Fruit fly (Drosophila melanogaster): ENCODE measurements around the gene Wnt5.

The Wnt5 gene

dm6 chrX:18552451-18552850 is 47.2 kb upstream of the Wnt5 start (continued):
- TF ChIP-seq CG4617 (GFP tag; optimal IDR thresholded peaks at IDR 0.05; ENCODE audit: borderline replicate concordance), result no peak
- TF ChIP-seq CG18599 (GFP tag; optimal IDR thresholded peaks at IDR 0.05), result no peak
- no peak for TF ChIP-seq CG13296 (GFP tag; optimal IDR thresholded peaks at IDR 0.05)
- TF ChIP-seq vfl (GFP tag; optimal IDR thresholded peaks at IDR 0.05), result no peak
- no peak for TF ChIP-seq CG10431 (GFP tag; optimal IDR thresholded peaks at IDR 0.05)
- no peak for TF ChIP-seq CG8944 (GFP tag; optimal IDR thresholded peaks at IDR 0.05)
- no peak for TF ChIP-seq pros (GFP tag; optimal IDR thresholded peaks at IDR 0.05)
- TF ChIP-seq CG6765 (GFP tag; optimal IDR thresholded peaks at IDR 0.05), result no peak
- no peak for TF ChIP-seq CG12744 (GFP tag; optimal IDR thresholded peaks at IDR 0.05)
- no peak for TF ChIP-seq Sry-δ (GFP tag; optimal IDR thresholded peaks at IDR 0.05)
- no peak for TF ChIP-seq twi (tag; optimal IDR thresholded peaks at IDR 0.05)
- TF ChIP-seq E2f1 (GFP tag; IDR thresholded peaks at IDR 0.05), result peak; percentile 27; the same call in 1 of the 2 replicates
- peak; percentile 56 for TF ChIP-seq Oli (tag; optimal IDR thresholded peaks at IDR 0.05)
- peak; percentile 55 for TF ChIP-seq CG16815 (GFP tag; optimal IDR thresholded peaks at IDR 0.05)
- TF ChIP-seq dysf (GFP tag; IDR thresholded peaks at IDR 0.05), result peak; percentile 47; the same call in 2 of the 3 replicates
- TF ChIP-seq sob (GFP tag; IDR thresholded peaks at IDR 0.05), result no peak
- TF ChIP-seq CG18011 (GFP tag; optimal IDR thresholded peaks at IDR 0.05), result no peak
- TF ChIP-seq CrebB (tag; optimal IDR thresholded peaks at IDR 0.05), result no peak
- no peak for TF ChIP-seq CG10366 (GFP tag; IDR thresholded peaks at IDR 0.05)
- no peak for TF ChIP-seq Bgb (GFP tag; IDR thresholded peaks at IDR 0.05; ENCODE audit: partially characterized antibody)
- no peak for TF ChIP-seq D (optimal IDR thresholded peaks at IDR 0.05)
- TF ChIP-seq D (GFP tag; optimal IDR thresholded peaks at IDR 0.05), result peak; percentile 37
- no peak for TF ChIP-seq zfh2 (GFP tag; optimal IDR thresholded peaks at IDR 0.05)
- TF ChIP-seq CG10959 (GFP tag; IDR thresholded peaks at IDR 0.05), result peak; percentile 30; the same call in 1 of the 2 replicates
- no peak for TF ChIP-seq CG33213 (GFP tag; optimal IDR thresholded peaks at IDR 0.05)
- TF ChIP-seq CG42726 (GFP tag; IDR thresholded peaks at IDR 0.05; ENCODE audit: partially characterized antibody), result no peak
- TF ChIP-seq peb (GFP tag; IDR thresholded peaks at IDR 0.05), result no peak
- TF ChIP-seq crp (GFP tag; optimal IDR thresholded peaks at IDR 0.05), result no peak
- no peak for TF ChIP-seq gcm2 (GFP tag; optimal IDR thresholded peaks at IDR 0.05)
- no peak for TF ChIP-seq gt (GFP tag; IDR thresholded peaks at IDR 0.05)
- TF ChIP-seq run (tag; optimal IDR thresholded peaks at IDR 0.05), result no peak
- no peak for TF ChIP-seq Hr39 (optimal IDR thresholded peaks at IDR 0.05)
- no peak for TF ChIP-seq CG12659 (GFP tag; optimal IDR thresholded peaks at IDR 0.05)
- no peak for TF ChIP-seq prd (optimal IDR thresholded peaks at IDR 0.05)
- TF ChIP-seq prd (GFP tag; IDR thresholded peaks at IDR 0.05), result peak; percentile 58; the same call in 2 of the 3 replicates
- peak; percentile 41 for TF ChIP-seq fd96Cb (tag; optimal IDR thresholded peaks at IDR 0.05)
- TF ChIP-seq h (optimal IDR thresholded peaks at IDR 0.05), result no peak
- TF ChIP-seq ac (GFP tag; optimal IDR thresholded peaks at IDR 0.05), result no peak
- TF ChIP-seq ftz-f1 (GFP tag; optimal IDR thresholded peaks at IDR 0.05), result no peak
- no peak for TF ChIP-seq klu (GFP tag; IDR thresholded peaks at IDR 0.05)
- TF ChIP-seq ATbp (GFP tag; optimal IDR thresholded peaks at IDR 0.05), result peak; percentile 33
- TF ChIP-seq HmgD (GFP tag; optimal IDR thresholded peaks at IDR 0.05), result no peak
- no peak for TF ChIP-seq CG2120 (GFP tag; optimal IDR thresholded peaks at IDR 0.05)
- no peak for TF ChIP-seq MBD-R2 (GFP tag; IDR thresholded peaks at IDR 0.05)
- no peak for TF ChIP-seq exex (tag; optimal IDR thresholded peaks at IDR 0.05)
- no peak for TF ChIP-seq kah (GFP tag; optimal IDR thresholded peaks at IDR 0.05)
- TF ChIP-seq bcd (GFP tag; optimal IDR thresholded peaks at IDR 0.05), result peak; percentile 29
- TF ChIP-seq HLH3B (GFP tag; IDR thresholded peaks at IDR 0.05), result no peak
- peak; percentile 44 for TF ChIP-seq unpg (GFP tag; optimal IDR thresholded peaks at IDR 0.05)
- peak; percentile 59; the same call in 2 of the 3 replicates for TF ChIP-seq CG11093 (GFP tag; IDR thresholded peaks at IDR 0.05)
- TF ChIP-seq Hr51 (GFP tag; optimal IDR thresholded peaks at IDR 0.05), result peak in 1 of 2 experiments; percentile 46
- TF ChIP-seq CG3407 (GFP tag; optimal IDR thresholded peaks at IDR 0.05), result peak; percentile 15

Data from whole organism, embryonic.